Fruit fly (Drosophila melanogaster): ENCODE measurements around the gene CG12522.

The CG12522 gene

dm6 chr3L:11138862-11139261 lies 30.8 kb downstream of the CG12522 start:
- TF ChIP-seq CG8478 (optimal IDR thresholded peaks at IDR 0.05), result no peak
- TF ChIP-seq CTCF (optimal IDR thresholded peaks at IDR 0.05), result no peak

dm6 chr3L:11145065-11145464 lies 37.0 kb downstream of the CG12522 start:
- no peak for TF ChIP-seq CTCF (optimal IDR thresholded peaks at IDR 0.05)
- TF ChIP-seq CG8478 (optimal IDR thresholded peaks at IDR 0.05), result no peak

- no peak for TF ChIP-seq CTCF (optimal IDR thresholded peaks at IDR 0.05)
- no peak for TF ChIP-seq CG8478 (optimal IDR thresholded peaks at IDR 0.05)
These were observed 39.6 kb downstream of the CG12522 start for dm6 chr3L:11147675-11148074.

DNA sequence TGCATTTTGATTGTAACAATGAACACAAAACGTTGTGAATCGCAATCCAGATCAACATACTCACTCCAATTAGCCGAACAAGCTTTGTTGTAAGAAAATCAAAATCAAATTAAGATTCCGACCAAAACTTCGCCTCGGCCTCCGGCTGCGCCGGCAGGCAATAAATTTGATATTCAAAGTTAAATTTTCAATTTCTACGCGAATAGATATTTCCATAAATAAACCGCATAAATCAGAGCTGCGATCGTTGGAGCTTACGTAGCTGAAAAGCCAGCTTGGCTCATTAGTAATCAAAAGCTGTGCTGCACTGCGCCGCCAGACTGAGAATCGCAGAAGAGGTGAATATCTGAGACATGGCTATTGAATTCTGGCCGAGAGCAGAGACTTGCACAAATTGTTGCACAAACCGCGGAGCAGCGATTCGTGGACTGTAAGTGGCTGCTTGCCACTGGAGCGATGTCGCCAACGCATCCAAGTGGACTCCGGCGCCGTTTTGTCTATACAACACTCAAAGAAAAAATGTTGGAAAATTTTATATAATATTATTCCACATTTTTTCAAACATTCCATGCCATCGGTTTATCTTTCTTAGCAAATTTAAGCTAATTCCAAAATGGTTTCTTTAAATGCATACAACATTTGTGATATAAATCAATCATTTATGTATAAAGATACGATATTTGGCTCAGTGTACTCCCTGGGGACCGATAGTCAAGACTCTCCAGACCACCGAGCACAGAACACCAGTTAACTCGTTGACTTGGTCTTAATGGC lies 40.6 kb downstream of the CG12522 start:
- TF ChIP-seq CTCF (optimal IDR thresholded peaks at IDR 0.05), result no peak

DNA sequence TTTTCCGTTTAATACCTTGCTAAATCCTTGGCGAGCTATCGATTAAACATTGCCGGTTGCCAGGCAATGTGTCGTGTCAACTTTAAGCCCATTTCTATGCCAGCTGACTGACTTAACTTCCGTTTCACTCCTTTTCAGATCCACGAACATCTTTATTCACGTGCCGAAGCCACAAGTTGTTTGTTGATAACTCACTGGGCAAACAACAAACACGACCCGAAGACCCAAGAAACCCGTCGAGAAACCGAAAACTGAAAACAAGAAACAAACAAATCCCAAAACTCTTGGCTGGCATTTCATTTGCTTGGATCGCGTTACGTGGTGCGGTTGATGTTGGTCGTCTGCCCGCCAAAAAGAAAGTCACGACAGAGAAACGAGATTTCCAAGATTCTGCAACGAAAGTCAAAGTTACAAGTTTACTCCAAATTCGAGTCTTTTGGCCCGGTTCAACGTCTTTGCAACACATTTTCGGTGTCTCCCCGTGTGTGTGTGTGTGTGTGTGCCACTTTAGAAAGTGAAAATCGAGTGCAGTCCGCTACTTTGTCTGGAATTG lies 42.8 kb downstream of the CG12522 start, which contains the start of gene CG6216:
CG6216 (minus strand) TSS at position 51 of the 553 bp plus-strand sequence.
- TF ChIP-seq CG8478 (optimal IDR thresholded peaks at IDR 0.05) (no peak), CTCF (optimal IDR thresholded peaks at IDR 0.05) (no peak)

DNA sequence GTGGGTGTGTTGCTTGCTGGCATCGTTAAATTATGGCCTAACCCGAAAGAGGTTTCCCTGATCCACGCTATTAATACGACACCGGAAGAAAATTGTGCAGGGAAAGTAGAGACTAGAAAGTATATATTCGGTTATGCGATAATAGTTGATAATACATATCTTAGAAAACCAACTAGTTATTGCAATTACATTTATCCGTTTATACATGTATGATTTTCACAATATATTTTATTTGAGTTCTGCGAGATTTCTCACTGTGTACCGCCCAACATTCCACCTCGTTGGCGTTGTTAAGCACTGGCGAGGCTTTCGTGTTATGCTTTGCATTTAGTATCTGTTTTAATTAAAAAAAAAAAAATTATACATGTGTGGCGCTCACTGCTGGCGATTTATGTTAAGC lies 47.3 kb downstream of the CG12522 start:
- TF ChIP-seq CG8478 (optimal IDR thresholded peaks at IDR 0.05) (no peak), CTCF (optimal IDR thresholded peaks at IDR 0.05) (no peak)

Measured in S2 (cell line).